In genomic region chr3L:16893647-16894046, dm6 we compare ENCODE assay signal across 1 fruit fly cellular context.
TF ChIP-seq lines count a peak whose summit lies in the region.

No protein-coding gene starts in this region.

TF ChIP-seq in whole organism, embryonic, 481 proteins besides CTCF, POLR2A, EP300 and RAD21 (continued from another document):
- TF ChIP-seq Stat92E (GFP tag; optimal IDR thresholded peaks at IDR 0.05; lab: Kevin White, UChicago) (no peak), Rfx (GFP tag; IDR thresholded peaks at IDR 0.05; lab: Robert Waterston, UW) (peak; percentile 33; the same call in 1 of the 2 replicates), CG7786 (GFP tag; optimal IDR thresholded peaks at IDR 0.05; lab: Kevin White, UChicago) (peak; percentile 3), sug (tag; optimal IDR thresholded peaks at IDR 0.05; lab: Kevin White, UChicago) (peak; percentile 17), cg (GFP tag; optimal IDR thresholded peaks at IDR 0.05; lab: Kevin White, UChicago) (no peak), fd102C (GFP tag; optimal IDR thresholded peaks at IDR 0.05; lab: Kevin White, UChicago) (no peak), sd (tag; optimal IDR thresholded peaks at IDR 0.05; lab: Kevin White, UChicago) (no peak), Poxn (GFP tag; IDR thresholded peaks at IDR 0.05; lab: Robert Waterston, UW) (no peak), bcd (GFP tag; optimal IDR thresholded peaks at IDR 0.05; lab: Kevin White, UChicago) (peak; percentile 1), Med (GFP tag; lab: Kevin White, UChicago) (peak; percentile 76), schlank (tag; optimal IDR thresholded peaks at IDR 0.05; lab: Kevin White, UChicago) (no peak), CG1233 (GFP tag; optimal IDR thresholded peaks at IDR 0.05; lab: Kevin White, UChicago) (peak; percentile 0), kni (GFP tag; optimal IDR thresholded peaks at IDR 0.05; lab: Kevin White, UChicago) (no peak), HHEX (GFP tag; optimal IDR thresholded peaks at IDR 0.05; lab: Kevin White, UChicago) (peak; percentile 19), CG14050 (GFP tag; IDR thresholded peaks at IDR 0.05; lab: Robert Waterston, UW) (no peak), Hr51 (GFP tag; optimal IDR thresholded peaks at IDR 0.05; lab: Kevin White, UChicago) (peak in 1 of 2 experiments; percentile 47), CG9932 (GFP tag; IDR thresholded peaks at IDR 0.05; lab: Robert Waterston, UW) (no peak), CG6254 (GFP tag; optimal IDR thresholded peaks at IDR 0.05; lab: Kevin White, UChicago) (no peak), Dek (tag; optimal IDR thresholded peaks at IDR 0.05; lab: Kevin White, UChicago) (peak; percentile 7), CG18599 (GFP tag; optimal IDR thresholded peaks at IDR 0.05; lab: Kevin White, UChicago) (peak; percentile 60), al (GFP tag; IDR thresholded peaks at IDR 0.05; lab: Robert Waterston, UW) (0 out of 2 replicates have a peak, but pooled peaks have one; percentile 9), CG2712 (tag; optimal IDR thresholded peaks at IDR 0.05; lab: Kevin White, UChicago) (no peak), chinmo (GFP tag; IDR thresholded peaks at IDR 0.05; lab: Robert Waterston, UW; ENCODE audit: partially characterized antibody) (no peak), C15 (GFP tag; IDR thresholded peaks at IDR 0.05; lab: Robert Waterston, UW) (no peak), CG14441 (GFP tag; IDR thresholded peaks at IDR 0.05; lab: Robert Waterston, UW) (peak; percentile 35; the same call in 1 of the 2 replicates), Meics (GFP tag; optimal IDR thresholded peaks at IDR 0.05; lab: Kevin White, UChicago) (peak; percentile 42), gt (GFP tag; IDR thresholded peaks at IDR 0.05; lab: Robert Waterston, UW) (no peak), sisA (GFP tag; IDR thresholded peaks at IDR 0.05; lab: Robert Waterston, UW) (0 out of 2 replicates have a peak, but pooled peaks have one; percentile 8), CG2120 (GFP tag; optimal IDR thresholded peaks at IDR 0.05; lab: Kevin White, UChicago) (peak; percentile 57), chn (GFP tag; optimal IDR thresholded peaks at IDR 0.05; lab: Kevin White, UChicago) (no peak), hkb (optimal IDR thresholded peaks at IDR 0.05; lab: Kevin White, UChicago) (no peak), hkb (GFP tag; IDR thresholded peaks at IDR 0.05; lab: Robert Waterston, UW) (peak; percentile 41; the same call in 1 of the 2 replicates), ash1 (GFP tag; optimal IDR thresholded peaks at IDR 0.05; lab: Kevin White, UChicago) (no peak)
